Worm (Caenorhabditis elegans): ENCODE measurements around the gene T05A8.2.
"Not testable (repeated sequence)": the region's sequence is repeated elsewhere in the genome, so short reads cannot be mapped to it uniquely, and the experiment has no call there.

Gene T05A8.2

ce11 chrII:2700229-2700628 lies 10.6 kb downstream of the T05A8.2 start, which contains the start of gene sri-61:
Gene sri-61 (minus strand): TSS chrII:2700329.
- TF ChIP-seq W03F9.2 (tag; optimal IDR thresholded peaks at IDR 0.05) = no peak
- no peak for TF ChIP-seq him-1 (tag; optimal IDR thresholded peaks at IDR 0.05)
- TF ChIP-seq dao-5 (tag; optimal IDR thresholded peaks at IDR 0.05) = no peak

ce11 chrII:2698378-2698777 lies 12.4 kb downstream of the T05A8.2 start, which contains the start of gene sri-62:
Gene sri-62 (minus strand): TSS chrII:2698478.
- TF ChIP-seq W03F9.2 (tag; optimal IDR thresholded peaks at IDR 0.05) = no peak
- TF ChIP-seq dao-5 (tag; optimal IDR thresholded peaks at IDR 0.05) = no peak
- TF ChIP-seq him-1 (tag; optimal IDR thresholded peaks at IDR 0.05) = no peak

ce11 chrII:2695079-2695478 lies 15.7 kb downstream of the T05A8.2 start:
- TF ChIP-seq him-1 (tag; optimal IDR thresholded peaks at IDR 0.05) = no peak
- TF ChIP-seq dao-5 (tag; optimal IDR thresholded peaks at IDR 0.05) = no peak
- TF ChIP-seq W03F9.2 (tag; optimal IDR thresholded peaks at IDR 0.05) = no peak

ce11 chrII:2692476-2692875 lies 18.3 kb downstream of the T05A8.2 start, which contains the start of gene set-11:
Gene set-11 (minus strand): TSS chrII:2692576.
- no peak for TF ChIP-seq dao-5 (tag; optimal IDR thresholded peaks at IDR 0.05)
- no peak for TF ChIP-seq him-1 (tag; optimal IDR thresholded peaks at IDR 0.05)
- TF ChIP-seq W03F9.2 (tag; optimal IDR thresholded peaks at IDR 0.05) = no peak

- TF ChIP-seq him-1 (tag; optimal IDR thresholded peaks at IDR 0.05) = no peak
- no peak for TF ChIP-seq dao-5 (tag; optimal IDR thresholded peaks at IDR 0.05)
- no peak for TF ChIP-seq W03F9.2 (tag; optimal IDR thresholded peaks at IDR 0.05)
Measured at ce11 chrII:2690080-2690479, 20.7 kb downstream of the T05A8.2 start, which contains the start of gene nspf-3. Gene nspf-3 (minus strand): TSS chrII:2690180.

ce11 chrII:2688616-2689015 lies 22.2 kb downstream of the T05A8.2 start, which contains the start of gene nspf-2:
Gene nspf-2 (plus strand): TSS chrII:2688916.
- not testable (repeated sequence) for TF ChIP-seq dao-5, him-1, W03F9.2 (tag; optimal IDR thresholded peaks at IDR 0.05)

ce11 chrII:2686985-2687675 lies 23.7 kb downstream of the T05A8.2 start, which contains the start of the genes sup-9 and nspf-1:
Gene sup-9 (minus strand): TSS chrII:2687027.
Gene nspf-1 (plus strand): TSS chrII:2687625.
- TF ChIP-seq dao-5 (tag; optimal IDR thresholded peaks at IDR 0.05) (no peak), him-1 (tag; optimal IDR thresholded peaks at IDR 0.05) (no peak), W03F9.2 (tag; optimal IDR thresholded peaks at IDR 0.05) (no peak)

ce11 chrII:2684783-2685182 lies 26.0 kb downstream of the T05A8.2 start:
- TF ChIP-seq dao-5 (tag; optimal IDR thresholded peaks at IDR 0.05) (no peak), W03F9.2 (tag; optimal IDR thresholded peaks at IDR 0.05) (no peak), him-1 (tag; optimal IDR thresholded peaks at IDR 0.05) (no peak)

ce11 chrII:2684208-2684607 lies 26.6 kb downstream of the T05A8.2 start, which contains the start of gene ceh-87:
Gene ceh-87 (minus strand): TSS chrII:2684308.
- TF ChIP-seq W03F9.2 (tag; optimal IDR thresholded peaks at IDR 0.05) (no peak), dao-5 (tag; optimal IDR thresholded peaks at IDR 0.05) (no peak), him-1 (tag; optimal IDR thresholded peaks at IDR 0.05) (no peak)

ce11 chrII:2681118-2681517 lies 29.7 kb downstream of the T05A8.2 start, which contains the start of gene F34D6.1:
Gene F34D6.1 (minus strand): TSS chrII:2681218.
- TF ChIP-seq W03F9.2 (tag; optimal IDR thresholded peaks at IDR 0.05) (no peak), him-1 (tag; optimal IDR thresholded peaks at IDR 0.05) (no peak), dao-5 (tag; optimal IDR thresholded peaks at IDR 0.05) (no peak)

- no peak for TF ChIP-seq him-1 (tag; optimal IDR thresholded peaks at IDR 0.05)
- TF ChIP-seq W03F9.2 (tag; optimal IDR thresholded peaks at IDR 0.05) = no peak
- TF ChIP-seq dao-5 (tag; optimal IDR thresholded peaks at IDR 0.05) = no peak
Measured at ce11 chrII:2677534-2678168, 33.2 kb downstream of the T05A8.2 start, which contains the start of gene F22E5.17. Gene F22E5.17 (plus strand): TSS chrII:2678041.

ce11 chrII:2673534-2673933 lies 37.3 kb downstream of the T05A8.2 start, which contains the start of the genes F22E5.20 and F22E5.1:
Gene F22E5.20 (minus strand): TSS chrII:2673634.
Gene F22E5.1 (plus strand): TSS chrII:2673775.
- not testable (repeated sequence) for TF ChIP-seq W03F9.2, dao-5, him-1 (tag; optimal IDR thresholded peaks at IDR 0.05)

- not testable (repeated sequence) for TF ChIP-seq W03F9.2, dao-5, him-1 (tag; optimal IDR thresholded peaks at IDR 0.05)
Measured at ce11 chrII:2672320-2672719, 38.5 kb downstream of the T05A8.2 start, which contains the start of gene sri-57. Gene sri-57 (minus strand): TSS chrII:2672420.

All from whole organism, L4/young adult.